Fruit fly (Drosophila melanogaster) Kc167 (cell line): ENCODE data around the gene Arl1.

Experiments
- Myc ChIP-seq: fragments of >200 bp; optimal IDR thresholded peaks from 2 replicates; lab custom pipeline; 2017; ENCODE audit warnings: missing external identifiers
- Sin3A ChIP-seq: fragments of >200 bp; optimal IDR thresholded peaks from 2 replicates; lab custom pipeline; 2018; ENCODE audit warnings: missing external identifiers
- h ChIP-seq: fragments of >200 bp; optimal IDR thresholded peaks from 3 replicates; lab custom pipeline; 2018; ENCODE audit warnings: missing external identifiers
- insv ChIP-seq: fragments of >200 bp; optimal IDR thresholded peaks from 3 replicates; lab custom pipeline; 2018; ENCODE audit warnings: missing external identifiers
- psq ChIP-seq: fragments of >200 bp; optimal IDR thresholded peaks from 2 replicates; lab custom pipeline; 2017; ENCODE audit warnings: missing external identifiers
- ttk ChIP-seq: sonication (Bioruptor generic); optimal IDR thresholded peaks from 2 replicates; lab custom pipeline; 2017; ENCODE audit warnings: missing external identifiers

The Arl1 gene

dm6 chr3L:16033090-16033828 lies 50.3 kb downstream of the Arl1 start, which contains the start of the genes CG42717 and CG42716:
TSS of gene CG42717 (minus strand) at chr3L:16033190.
TSS of gene CG42716 (plus strand) at chr3L:16033778.
- TF ChIP-seq insv (no peak), Myc (lab: Kevin White, UChicago) (no peak), Sin3A (no peak), psq (lab: Kevin White, UChicago) (no peak), h (lab: Kevin White, UChicago) (no peak), ttk (lab: Kevin White, UChicago) (no peak)
